Fruit fly (Drosophila melanogaster): Measurements from ENCODE around the gene Mnt.

Gene Mnt

dm6 chrX:3714020-3714419 is 42.4 kb downstream of the Mnt start (continued):
- TF ChIP-seq CG8290 (GFP tag; optimal IDR thresholded peaks at IDR 0.05) (no peak), CG8290 (tag; optimal IDR thresholded peaks at IDR 0.05) (peak in 1 of 2 experiments; percentile 61), Nf-YA (GFP tag; IDR thresholded peaks at IDR 0.05) (no peak), Sox102F (GFP tag; optimal IDR thresholded peaks at IDR 0.05) (peak; percentile 66), dmrt99B (tag; optimal IDR thresholded peaks at IDR 0.05) (peak; percentile 75), wek (GFP tag; optimal IDR thresholded peaks at IDR 0.05) (no peak), gcm2 (GFP tag; optimal IDR thresholded peaks at IDR 0.05) (no peak), gem (tag; optimal IDR thresholded peaks at IDR 0.05) (peak; percentile 67), grau (tag; optimal IDR thresholded peaks at IDR 0.05) (peak; percentile 92), Hr3 (GFP tag; optimal IDR thresholded peaks at IDR 0.05) (peak; percentile 5), Nf-YC (tag; optimal IDR thresholded peaks at IDR 0.05) (peak; percentile 35), ATbp (GFP tag; optimal IDR thresholded peaks at IDR 0.05) (peak; percentile 30), CG17829 (tag; optimal IDR thresholded peaks at IDR 0.05) (no peak), CG32532 (GFP tag; IDR thresholded peaks at IDR 0.05) (peak; percentile 48; the same call in 1 of the 2 replicates), luna (GFP tag; optimal IDR thresholded peaks at IDR 0.05) (no peak), sug (tag; optimal IDR thresholded peaks at IDR 0.05) (peak; percentile 2), CG13894 (tag; optimal IDR thresholded peaks at IDR 0.05) (no peak), Dek (tag; optimal IDR thresholded peaks at IDR 0.05) (peak; percentile 28), Lpt (GFP tag; optimal IDR thresholded peaks at IDR 0.05) (no peak), CG14710 (tag; optimal IDR thresholded peaks at IDR 0.05) (no peak), HmgZ (tag; optimal IDR thresholded peaks at IDR 0.05) (peak; percentile 21), CG17361 (GFP tag; IDR thresholded peaks at IDR 0.05) (0 out of 3 replicates have a peak, but pooled peaks have one; percentile 40), tio (GFP tag; optimal IDR thresholded peaks at IDR 0.05) (peak; percentile 15), Blimp-1 (GFP tag; optimal IDR thresholded peaks at IDR 0.05) (peak; percentile 14), bab2 (GFP tag; optimal IDR thresholded peaks at IDR 0.05) (peak; percentile 49), pan (optimal IDR thresholded peaks at IDR 0.05) (no peak), pan (GFP tag; optimal IDR thresholded peaks at IDR 0.05 in 1 of 2, IDR thresholded peaks at IDR 0.05 in 1 of 2) (peak in 1 of 2 experiments; percentile 49), Lhr (GFP tag; optimal IDR thresholded peaks at IDR 0.05) (no peak), inv (GFP tag; IDR thresholded peaks at IDR 0.05; ENCODE audit: partially characterized antibody) (no peak), CG11504 (tag; optimal IDR thresholded peaks at IDR 0.05) (peak; percentile 69), nau (GFP tag; optimal IDR thresholded peaks at IDR 0.05) (no peak), CG10979 (tag; optimal IDR thresholded peaks at IDR 0.05) (peak; percentile 20), HLH3B (GFP tag; IDR thresholded peaks at IDR 0.05) (no peak), CG7357 (GFP tag; IDR thresholded peaks at IDR 0.05) (peak; percentile 36; the same call in 1 of the 3 replicates), Deaf1 (tag; optimal IDR thresholded peaks at IDR 0.05) (no peak), CG7556 (GFP tag; optimal IDR thresholded peaks at IDR 0.05) (peak; percentile 51), CG1603 (tag; optimal IDR thresholded peaks at IDR 0.05) (peak; percentile 54), Ada2b (GFP tag; IDR thresholded peaks at IDR 0.05) (0 out of 2 replicates have a peak, but pooled peaks have one; percentile 28), row (GFP tag; IDR thresholded peaks at IDR 0.05) (peak; percentile 75), bowl (GFP tag; IDR thresholded peaks at IDR 0.05) (no peak), CG31224 (GFP tag; IDR thresholded peaks at IDR 0.05) (peak; percentile 35; the same call in 1 of the 2 replicates), CG3281 (GFP tag; optimal IDR thresholded peaks at IDR 0.05) (peak; percentile 42), CG7745 (tag; optimal IDR thresholded peaks at IDR 0.05) (no peak), CG8944 (GFP tag; optimal IDR thresholded peaks at IDR 0.05) (peak; percentile 18), MBD-R2 (GFP tag; IDR thresholded peaks at IDR 0.05) (no peak; the same call in 1 of the 2 replicates), Side (GFP tag; optimal IDR thresholded peaks at IDR 0.05) (peak; percentile 23), fd64A (GFP tag; optimal IDR thresholded peaks at IDR 0.05) (no peak), Dad (GFP tag; optimal IDR thresholded peaks at IDR 0.05) (no peak), lilli (GFP tag; optimal IDR thresholded peaks at IDR 0.05) (peak; percentile 35), Chrac-16 (GFP tag; optimal IDR thresholded peaks at IDR 0.05) (peak; percentile 28), CG2712 (tag; optimal IDR thresholded peaks at IDR 0.05) (peak; percentile 38)
